Worm (Caenorhabditis elegans) whole organism, L3 larva: ENCODE measurements around the gene R03D7.8.
"Not testable (repeated sequence)": the region's sequence is repeated elsewhere in the genome, so short reads cannot be mapped to it uniquely, and the experiment has no call there.

ENCODE experiments used
- aly-2 ChIP-seq: fragments of 150-350 bp; optimal IDR thresholded peaks from 2 replicates; lab custom pipeline; 2014; ENCODE audit warnings: missing biosample characterization, missing genetic modification characterization
- ama-1 ChIP-seq: fragments of 150-350 bp; optimal IDR thresholded peaks from 2 replicates; lab custom pipeline; 2018
- ceh-16 ChIP-seq: sonication (generic microtip); optimal IDR thresholded peaks from 2 replicates; lab custom pipeline; 2017; ENCODE audit warnings: missing biosample characterization, missing genetic modification characterization
- ceh-28 ChIP-seq: fragments of 150-350 bp; optimal IDR thresholded peaks from 2 replicates; lab custom pipeline; 2014; ENCODE audit warnings: missing biosample characterization, missing genetic modification reagents, missing genetic modification characterization
- ceh-82 ChIP-seq: fragments of 150-350 bp; optimal IDR thresholded peaks from 2 replicates; lab custom pipeline; 2014; ENCODE audit warnings: missing biosample characterization, missing genetic modification characterization
- daf-12 ChIP-seq: fragments of 150-350 bp; optimal IDR thresholded peaks from 2 replicates; lab custom pipeline; 2014; ENCODE audit warnings: missing biosample characterization, missing genetic modification reagents, missing genetic modification characterization
- egl-27 ChIP-seq: sonication (generic microtip); optimal IDR thresholded peaks from 4 replicates; lab custom pipeline; 2017; ENCODE audit warnings: missing biosample characterization, missing genetic modification reagents, missing genetic modification characterization
- elt-1 ChIP-seq: fragments of 150-350 bp; optimal IDR thresholded peaks from 2 replicates; lab custom pipeline; 2014; ENCODE audit warnings: missing biosample characterization, missing genetic modification characterization
- elt-2 ChIP-seq: sonication (generic microtip); optimal IDR thresholded peaks from 2 replicates; lab custom pipeline; 2016; ENCODE audit warnings: missing genetic modification reagents, mild to moderate bottlenecking, missing genetic modification characterization, missing compliant biosample characterization
- elt-3 ChIP-seq, 3 experiments: fragments of 150-350 bp in 1 of 3; sonication (generic microtip) in 2 of 3; optimal IDR thresholded peaks; 2 replicates in 2 of 3; 4 replicates in 1 of 3; lab custom pipeline; 2014 to 2017; ENCODE audit warnings: missing biosample characterization in 3 of 3, missing genetic modification characterization in 3 of 3
- eor-1 ChIP-seq, 2 experiments: fragments of 150-350 bp; optimal IDR thresholded peaks; 2 replicates each; lab custom pipeline; 2014 to 2018; ENCODE audit warnings: missing biosample characterization in 2 of 2, missing genetic modification characterization in 2 of 2
- fkh-10 ChIP-seq: sonication (generic microtip); optimal IDR thresholded peaks from 2 replicates; lab custom pipeline; 2017; ENCODE audit warnings: missing biosample characterization, missing genetic modification reagents, missing genetic modification characterization
- fkh-2 ChIP-seq: fragments of 150-350 bp; optimal IDR thresholded peaks from 2 replicates; lab custom pipeline; 2014; ENCODE audit warnings: missing biosample characterization, missing genetic modification reagents, missing genetic modification characterization
- hmg-11 ChIP-seq: sonication (generic microtip); optimal IDR thresholded peaks from 2 replicates; lab custom pipeline; 2016; ENCODE audit warnings: missing genetic modification characterization, missing compliant biosample characterization
- jun-1 ChIP-seq: fragments of 150-350 bp; optimal IDR thresholded peaks from 2 replicates; lab custom pipeline; 2014; ENCODE audit warnings: missing biosample characterization, missing genetic modification reagents, missing genetic modification characterization
- lsy-12 ChIP-seq: sonication (generic microtip); optimal IDR thresholded peaks from 2 replicates; lab custom pipeline; 2016; ENCODE audit warnings: mild to moderate bottlenecking, missing genetic modification characterization, missing compliant biosample characterization
- mdl-1 ChIP-seq: fragments of 150-350 bp; optimal IDR thresholded peaks from 2 replicates; lab custom pipeline; 2014; ENCODE audit warnings: missing biosample characterization, missing genetic modification characterization
- mml-1 ChIP-seq: fragments of 150-350 bp; sonication (generic microtip); optimal IDR thresholded peaks from 3 replicates; lab custom pipeline; 2014; ENCODE audit warnings: missing biosample characterization, missing genetic modification characterization
- nhr-12 ChIP-seq: fragments of 150-350 bp; optimal IDR thresholded peaks from 2 replicates; lab custom pipeline; 2014; ENCODE audit warnings: missing biosample characterization, missing genetic modification characterization
- nhr-237 ChIP-seq: fragments of 150-350 bp; optimal IDR thresholded peaks from 2 replicates; lab custom pipeline; 2014; ENCODE audit warnings: missing biosample characterization, missing genetic modification characterization
- nhr-28 ChIP-seq: fragments of 150-350 bp; optimal IDR thresholded peaks from 2 replicates; lab custom pipeline; 2014; ENCODE audit warnings: missing biosample characterization, missing genetic modification characterization
- nhr-43 ChIP-seq: sonication (generic microtip); optimal IDR thresholded peaks from 2 replicates; lab custom pipeline; 2016; ENCODE audit warnings: mild to moderate bottlenecking, missing genetic modification characterization, missing compliant biosample characterization; ENCODE audit not compliant: poor library complexity, severe bottlenecking
- nhr-76 ChIP-seq: fragments of 150-350 bp; sonication (generic microtip); optimal IDR thresholded peaks from 5 replicates; lab custom pipeline; 2014; ENCODE audit warnings: missing biosample characterization, missing genetic modification characterization
- nhr-77 ChIP-seq: fragments of 150-350 bp; optimal IDR thresholded peaks from 2 replicates; lab custom pipeline; 2014; ENCODE audit warnings: missing biosample characterization, missing genetic modification characterization
- pqm-1 ChIP-seq: fragments of 150-350 bp; optimal IDR thresholded peaks from 2 replicates; lab custom pipeline; 2017; ENCODE audit warnings: missing biosample characterization, missing genetic modification characterization, inconsistent platforms
- sea-2 ChIP-seq: fragments of 150-350 bp; sonication (generic microtip); optimal IDR thresholded peaks from 4 replicates; lab custom pipeline; 2014; ENCODE audit warnings: missing biosample characterization, missing genetic modification reagents, missing genetic modification characterization
- snpc-4 ChIP-seq: fragments of 150-350 bp; optimal IDR thresholded peaks from 2 replicates; lab custom pipeline; 2014; ENCODE audit warnings: missing biosample characterization, missing genetic modification characterization
- tbx-2 ChIP-seq: sonication (generic microtip); optimal IDR thresholded peaks from 2 replicates; lab custom pipeline; 2016; ENCODE audit warnings: mild to moderate bottlenecking, missing genetic modification characterization, missing compliant biosample characterization
- unc-39 ChIP-seq: sonication (generic microtip); optimal IDR thresholded peaks from 4 replicates; lab custom pipeline; 2017; ENCODE audit warnings: missing biosample characterization, missing genetic modification characterization
- unc-62 ChIP-seq: fragments of 150-350 bp; sonication (generic microtip); optimal IDR thresholded peaks from 4 replicates; lab custom pipeline; 2014; ENCODE audit warnings: missing biosample characterization, missing genetic modification reagents, missing genetic modification characterization
- zag-1 ChIP-seq: fragments of 150-350 bp; optimal IDR thresholded peaks from 2 replicates; lab custom pipeline; 2014; ENCODE audit warnings: missing biosample characterization, missing genetic modification characterization
- ztf-11 ChIP-seq: fragments of 150-350 bp; optimal IDR thresholded peaks from 2 replicates; lab custom pipeline; 2014; ENCODE audit warnings: missing biosample characterization, missing genetic modification characterization
- ztf-4 ChIP-seq: fragments of 150-350 bp; optimal IDR thresholded peaks from 2 replicates; lab custom pipeline; 2014; ENCODE audit warnings: missing biosample characterization, missing genetic modification characterization

The R03D7.8 gene

DNA sequence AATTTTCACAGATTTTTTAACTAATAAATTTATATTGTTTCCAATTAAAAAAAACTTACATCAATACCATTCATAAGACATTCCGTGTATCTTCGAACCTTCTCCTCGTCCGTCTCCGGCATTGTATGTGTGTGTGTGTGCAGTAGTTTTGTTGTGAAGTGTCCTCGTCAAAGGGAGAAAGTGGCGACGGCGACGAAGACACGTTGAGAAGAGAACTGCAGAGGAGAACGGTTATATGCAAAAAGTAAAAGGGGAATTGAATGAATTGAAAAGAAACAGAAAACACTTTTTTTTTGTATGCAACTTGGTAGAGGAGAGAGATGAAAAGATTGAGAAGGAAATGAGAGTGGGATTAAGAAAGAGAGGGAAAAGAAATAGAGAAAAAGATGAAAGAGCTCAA lies 11.2 kb downstream of the R03D7.8 start:
- TF ChIP-seq fkh-10 (GFP tag; lab: Kevin White, UChicago) = no peak
- TF ChIP-seq jun-1 = no peak
- TF ChIP-seq unc-39 = no peak
- no peak for TF ChIP-seq nhr-28 (tag; lab: Kevin White, UChicago)

DNA sequence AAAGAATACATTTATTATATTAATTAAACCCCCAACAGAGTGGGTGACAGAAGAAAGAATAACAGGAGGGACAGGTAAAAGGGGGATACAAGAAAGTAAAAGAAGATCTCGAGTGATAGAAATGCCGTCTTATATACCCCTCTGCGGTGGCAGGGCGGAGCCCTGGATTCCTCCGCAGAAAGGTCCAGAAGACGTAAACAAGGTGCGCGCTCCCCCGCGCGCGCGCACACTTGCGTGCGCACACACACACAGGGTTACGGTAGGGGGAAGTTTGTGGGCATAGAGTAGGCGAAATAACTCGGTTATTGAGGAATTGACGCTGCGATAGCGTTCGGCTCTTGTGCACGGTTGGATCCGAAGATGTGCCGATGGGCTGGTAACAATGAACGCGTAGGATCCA lies 14.8 kb downstream of the R03D7.8 start, which contains the start of gene R03D7.15:
Gene R03D7.15 (plus strand): TSS at position 299 of the 400 bp plus-strand sequence.
- not testable (repeated sequence) for TF ChIP-seq elt-1; egl-27 (tag; lab: Kevin White, UChicago); ceh-16 (tag; lab: Kevin White, UChicago)

DNA sequence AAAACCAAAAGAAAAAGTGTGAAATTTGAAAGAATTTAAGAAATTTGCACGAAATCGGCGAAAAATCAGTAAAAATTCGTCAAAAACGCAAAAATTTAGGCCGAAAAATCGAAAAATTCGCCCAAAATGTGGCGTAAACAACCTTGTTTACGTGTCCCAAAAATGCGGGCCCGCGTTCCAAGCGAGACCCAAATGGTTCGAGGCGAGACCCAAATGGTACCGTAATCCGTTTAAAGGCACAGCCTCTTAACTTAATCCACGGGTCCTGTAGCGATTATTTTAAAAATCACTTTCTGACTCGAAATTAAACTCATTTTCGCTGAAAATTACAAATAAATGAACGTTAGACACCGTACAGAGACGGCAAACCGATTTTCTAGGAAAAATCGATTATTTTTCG lies 21.4 kb downstream of the R03D7.8 start:
- TF ChIP-seq mml-1 (tag; lab: Kevin White, UChicago) = no peak
- TF ChIP-seq nhr-237 (tag; lab: Kevin White, UChicago) = no peak
- no peak for TF ChIP-seq tbx-2 (tag; lab: Kevin White, UChicago)
- no peak for TF ChIP-seq ztf-4 (tag; lab: Kevin White, UChicago)
- no peak for TF ChIP-seq ama-1 (lab: Kevin White, UChicago)
- no peak for TF ChIP-seq nhr-76 (tag; lab: Kevin White, UChicago)
- no peak for TF ChIP-seq ztf-11 (tag; lab: Kevin White, UChicago)
- TF ChIP-seq elt-3 (tag; optimal IDR thresholded peaks at IDR 0.05; lab: Kevin White, UChicago) = no peak
- no peak for TF ChIP-seq nhr-28 (tag; lab: Kevin White, UChicago)
- TF ChIP-seq pqm-1 (tag; lab: Kevin White, UChicago) = no peak
- TF ChIP-seq sea-2 (GFP tag; lab: Kevin White, UChicago) = no peak
- no peak for TF ChIP-seq ceh-82 (tag; lab: Kevin White, UChicago)
- no peak for TF ChIP-seq unc-62 (GFP tag; lab: Kevin White, UChicago)
- TF ChIP-seq nhr-12 (tag; lab: Kevin White, UChicago) = no peak
- TF ChIP-seq lsy-12 (tag; lab: Kevin White, UChicago) = no peak
- TF ChIP-seq ceh-28 = no peak
- no peak for TF ChIP-seq nhr-43 (tag; lab: Kevin White, UChicago)
- no peak for TF ChIP-seq fkh-2 (tag; lab: Kevin White, UChicago)
- no peak for TF ChIP-seq elt-2 (tag; lab: Kevin White, UChicago)

DNA sequence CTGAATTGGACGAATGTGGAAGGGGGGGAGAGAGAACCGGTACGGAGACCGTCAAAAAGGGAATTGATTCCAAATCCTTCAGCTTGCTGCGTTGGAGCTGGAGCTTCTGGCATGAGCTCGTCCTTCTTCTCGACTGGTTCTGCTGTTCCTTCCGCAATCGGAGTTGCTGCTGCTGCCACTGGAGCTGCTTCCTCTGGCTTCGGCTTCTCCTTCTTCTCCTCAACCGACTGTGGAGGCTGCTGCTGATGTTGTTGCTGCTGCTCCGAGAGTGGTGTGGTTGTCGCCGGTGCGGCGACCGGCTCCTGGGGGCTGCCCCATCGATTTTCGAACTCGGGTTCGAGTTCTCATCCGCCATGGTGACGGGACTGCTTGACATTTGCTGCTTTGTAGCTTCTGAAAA lies 21.9 kb downstream of the R03D7.8 start, which contains the start of gene R03D7.2:
Gene R03D7.2 (minus strand): TSS at position 399 of the 400 bp plus-strand sequence.
- TF ChIP-seq ceh-28 (no peak), mml-1 (tag; lab: Kevin White, UChicago) (no peak), ama-1 (lab: Kevin White, UChicago) (no peak), eor-1 (tag; optimal IDR thresholded peaks at IDR 0.05; lab: Kevin White, UChicago) (no peak), mdl-1 (no peak), hmg-11 (tag; lab: Kevin White, UChicago) (no peak), nhr-77 (tag; lab: Kevin White, UChicago) (no peak), nhr-28 (tag; lab: Kevin White, UChicago) (no peak), pqm-1 (tag; lab: Kevin White, UChicago) (no peak), egl-27 (tag; lab: Kevin White, UChicago) (no peak)

DNA sequence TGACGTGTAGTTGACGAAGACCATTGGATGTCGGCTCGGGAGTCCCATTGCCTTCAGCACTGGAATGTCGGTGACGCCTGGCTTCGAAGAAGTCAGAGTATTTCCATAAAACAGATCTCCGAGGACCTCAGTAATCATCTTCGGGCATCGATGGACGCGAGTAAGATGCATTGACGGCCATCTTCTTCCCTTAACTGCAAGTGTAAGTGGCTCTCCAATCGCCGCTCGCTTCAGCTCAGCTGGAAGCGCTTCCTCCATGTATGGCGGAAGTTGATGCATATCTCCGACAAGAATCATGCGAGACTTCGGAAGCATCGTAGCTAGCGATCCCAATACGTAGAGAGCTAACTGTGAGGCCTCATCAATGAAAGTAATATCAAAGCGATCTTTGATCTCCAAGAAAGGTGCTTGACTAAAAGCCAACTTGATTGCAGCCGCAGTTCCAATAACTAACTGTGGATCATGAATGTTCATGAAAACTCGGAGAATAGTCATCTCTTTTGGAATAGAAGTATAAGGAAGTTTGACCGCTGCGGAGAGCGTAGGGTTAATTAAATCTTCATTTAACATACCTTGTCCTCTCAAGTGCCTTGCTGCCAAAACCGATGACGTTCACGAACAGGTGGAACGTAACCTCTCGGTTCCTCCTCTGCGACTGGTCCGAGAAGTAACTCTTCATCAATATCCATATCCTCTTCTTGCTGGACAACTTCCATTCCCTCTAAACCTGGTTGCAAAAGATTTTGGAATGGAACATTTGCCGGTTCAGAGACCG lies 22.6 kb downstream of the R03D7.8 start:
- TF ChIP-seq egl-27 (tag; lab: Kevin White, UChicago) = no peak
- TF ChIP-seq snpc-4 (tag; lab: Kevin White, UChicago) = no peak
- no peak for TF ChIP-seq ceh-82 (tag; lab: Kevin White, UChicago)
- TF ChIP-seq aly-2 = no peak
- no peak for TF ChIP-seq ceh-28
- TF ChIP-seq ztf-11 (tag; lab: Kevin White, UChicago) = no peak
- TF ChIP-seq daf-12 = no peak
- TF ChIP-seq zag-1 (tag; lab: Kevin White, UChicago) = no peak
- TF ChIP-seq elt-3 (tag; optimal IDR thresholded peaks at IDR 0.05; lab: Kevin White, UChicago) = no peak
